Worm (Caenorhabditis elegans): ENCODE results near the gene F15H10.7.

F15H10.7 gene

ce11 chrV:10406313-10406712 lies at the start of gene F15H10.7:
F15H10.7 (minus strand) TSS chrV:10406413.
- TF ChIP-seq nhr-11 (tag; optimal IDR thresholded peaks at IDR 0.05), result no peak
- no peak for TF ChIP-seq sea-2 (GFP tag; optimal IDR thresholded peaks at IDR 0.05)

ce11 chrV:10453466-10453865 lies 47.3 kb upstream of the F15H10.7 start, which contains the start of gene Y32F6A.5:
Y32F6A.5 (minus strand) TSS chrV:10453605.
- TF ChIP-seq skn-1 (tag; optimal IDR thresholded peaks at IDR 0.05) (no peak), nfya-1 (tag; optimal IDR thresholded peaks at IDR 0.05; ENCODE audit: insufficient read depth) (peak; percentile 32)

- TF ChIP-seq lsy-12 (tag; optimal IDR thresholded peaks at IDR 0.05) (no peak), elt-2 (tag; optimal IDR thresholded peaks at IDR 0.05) (peak; percentile 21), nhr-77 (tag; optimal IDR thresholded peaks at IDR 0.05) (no peak), ztf-4 (tag; optimal IDR thresholded peaks at IDR 0.05) (no peak), skn-1 (tag; optimal IDR thresholded peaks at IDR 0.05) (no peak), nhr-76 (tag; optimal IDR thresholded peaks at IDR 0.05) (no peak), nfya-1 (tag; optimal IDR thresholded peaks at IDR 0.05; ENCODE audit: insufficient read depth) (peak; percentile 49), pqm-1 (tag; optimal IDR thresholded peaks at IDR 0.05) (no peak), pha-4 (tag; optimal IDR thresholded peaks at IDR 0.05) (peak; percentile 3), ZK546.5 (tag; optimal IDR thresholded peaks at IDR 0.05) (no peak), ceh-28 (tag; optimal IDR thresholded peaks at IDR 0.05) (peak; percentile 76), nhr-67 (tag; optimal IDR thresholded peaks at IDR 0.05) (no peak), lin-15B (tag; optimal IDR thresholded peaks at IDR 0.05) (peak; percentile 1), ceh-82 (tag; optimal IDR thresholded peaks at IDR 0.05) (no peak), hmg-11 (tag; optimal IDR thresholded peaks at IDR 0.05) (peak; percentile 60), nhr-43 (tag; optimal IDR thresholded peaks at IDR 0.05; ENCODE audit: poor library complexity, severe bottlenecking) (peak; percentile 15), egl-5 (tag; optimal IDR thresholded peaks at IDR 0.05) (no peak), mml-1 (tag; optimal IDR thresholded peaks at IDR 0.05) (no peak), tbx-2 (tag; optimal IDR thresholded peaks at IDR 0.05) (no peak), aly-2 (tag; optimal IDR thresholded peaks at IDR 0.05) (no peak), jun-1 (tag; optimal IDR thresholded peaks at IDR 0.05) (no peak)
These were observed 35.2 kb upstream of the F15H10.7 start, which contains the start of gene pap-1 for ce11 chrV:10441135-10442024. pap-1 (plus strand) TSS chrV:10441974.

- no peak for TF ChIP-seq nhr-11 (tag; optimal IDR thresholded peaks at IDR 0.05)
- TF ChIP-seq ceh-28 (tag; optimal IDR thresholded peaks at IDR 0.05), result no peak
- TF ChIP-seq hmg-11 (tag; optimal IDR thresholded peaks at IDR 0.05), result no peak
- no peak for TF ChIP-seq fos-1 (tag; optimal IDR thresholded peaks at IDR 0.05)
- no peak for TF ChIP-seq nhr-76 (tag; optimal IDR thresholded peaks at IDR 0.05)
- TF ChIP-seq ztf-11 (tag; optimal IDR thresholded peaks at IDR 0.05), result no peak
- TF ChIP-seq unc-62 (GFP tag; optimal IDR thresholded peaks at IDR 0.05), result no peak
- no peak for TF ChIP-seq nhr-28 (tag; optimal IDR thresholded peaks at IDR 0.05)
- no peak for TF ChIP-seq eor-1 (tag; optimal IDR thresholded peaks at IDR 0.05)
- TF ChIP-seq lsy-12 (tag; optimal IDR thresholded peaks at IDR 0.05), result no peak
- TF ChIP-seq nhr-25 (tag; optimal IDR thresholded peaks at IDR 0.05), result no peak
- TF ChIP-seq nhr-23 (tag; optimal IDR thresholded peaks at IDR 0.05), result no peak
- no peak for TF ChIP-seq egl-5 (tag; optimal IDR thresholded peaks at IDR 0.05)
- no peak for TF ChIP-seq nhr-77 (tag; optimal IDR thresholded peaks at IDR 0.05)
- no peak for TF ChIP-seq mdl-1 (tag; optimal IDR thresholded peaks at IDR 0.05)
- no peak for TF ChIP-seq nhr-12 (tag; optimal IDR thresholded peaks at IDR 0.05)
- TF ChIP-seq unc-39 (tag; optimal IDR thresholded peaks at IDR 0.05), result no peak
These were observed 34.5 kb upstream of the F15H10.7 start, which contains the start of gene snf-10 for ce11 chrV:10440723-10441122. snf-10 (minus strand) TSS chrV:10440823.

- no peak for TF ChIP-seq daf-12 (tag; optimal IDR thresholded peaks at IDR 0.05)
- no peak for TF ChIP-seq nhr-23 (tag; optimal IDR thresholded peaks at IDR 0.05)
- no peak for TF ChIP-seq lsy-12 (tag; optimal IDR thresholded peaks at IDR 0.05)
These were observed 30.4 kb upstream of the F15H10.7 start, which contains the start of gene set-22 for ce11 chrV:10436612-10437011. set-22 (plus strand) TSS chrV:10436912.
